Worm (Caenorhabditis elegans) whole organism, L1 larva: ENCODE results near the gene rom-1.

Experiments used
- C04F5.9 ChIP-seq: sonication (generic microtip); optimal IDR thresholded peaks from 2 replicates; lab custom pipeline; 2016; ENCODE audit warnings: missing genetic modification characterization, missing compliant biosample characterization
- C34B4.2 ChIP-seq: sonication (generic microtip); optimal IDR thresholded peaks from 2 replicates; lab custom pipeline; 2017; ENCODE audit warnings: mild to moderate bottlenecking, missing genetic modification characterization, missing compliant biosample characterization
- alr-1 ChIP-seq: fragments of 200-800 bp; sonication (Bioruptor generic); optimal IDR thresholded peaks from 2 replicates; lab custom pipeline; 2018; ENCODE audit warnings: borderline replicate concordance, mild to moderate bottlenecking, missing genetic modification characterization, missing compliant biosample characterization
- ceh-90 ChIP-seq: sonication (generic microtip); optimal IDR thresholded peaks from 2 replicates; lab custom pipeline; 2016; ENCODE audit warnings: missing genetic modification characterization, missing compliant biosample characterization
- dpl-1 ChIP-seq, 3 experiments: fragments of 150-350 bp in 2 of 3; sonication (generic microtip) in 1 of 3; optimal IDR thresholded peaks; 2 replicates each; lab custom pipeline; 2014 to 2017; ENCODE audit warnings: missing biosample characterization in 3 of 3, missing genetic modification characterization in 3 of 3, missing genetic modification reagents in 3 of 3
- dsc-1 ChIP-seq: sonication (generic microtip); optimal IDR thresholded peaks from 2 replicates; lab custom pipeline; 2016; ENCODE audit warnings: mild to moderate bottlenecking, missing genetic modification characterization, missing compliant biosample characterization
- efl-1 ChIP-seq, 4 experiments: fragments of 150-350 bp; optimal IDR thresholded peaks in 3 of 4; peaks in 1 of 4; 1 replicate in 1 of 4; 2 replicates in 3 of 4; lab custom pipeline; 2014; ENCODE audit warnings: missing biosample characterization in 2 of 4, missing genetic modification characterization in 2 of 4, missing genetic modification reagents in 2 of 4
- elt-2 ChIP-seq: sonication (generic microtip); optimal IDR thresholded peaks from 2 replicates; lab custom pipeline; 2016; ENCODE audit warnings: missing genetic modification characterization, mild to moderate bottlenecking, inconsistent platforms, missing compliant biosample characterization, missing genetic modification reagents
- elt-3 ChIP-seq, 6 experiments: fragments of 150-350 bp in 1 of 6; sonication (generic microtip); optimal IDR thresholded peaks; 2 replicates each; lab custom pipeline; 2017 to 2018; ENCODE audit warnings: missing biosample characterization in 6 of 6, missing genetic modification characterization in 6 of 6, inconsistent platforms in 1 of 6
- ets-5 ChIP-seq: fragments of 200-800 bp; sonication (Bioruptor generic); IDR thresholded peaks from 2 replicates; pipeline ENCODE4 v1.3.6; 2022; ENCODE audit warnings: missing genetic modification characterization, missing compliant biosample characterization
- fkh-4 ChIP-seq: sonication (generic microtip); optimal IDR thresholded peaks from 2 replicates; lab custom pipeline; 2016; ENCODE audit warnings: missing compliant biosample characterization, missing genetic modification characterization, borderline replicate concordance
- fos-1 ChIP-seq: fragments of 150-350 bp; optimal IDR thresholded peaks from 2 replicates; lab custom pipeline; 2014; ENCODE audit warnings: missing biosample characterization, missing genetic modification characterization
- hlh-4 ChIP-seq: sonication (generic microtip); optimal IDR thresholded peaks from 2 replicates; lab custom pipeline; 2016; ENCODE audit warnings: mild to moderate bottlenecking, missing genetic modification characterization, missing compliant biosample characterization
- hpl-2 ChIP-seq: fragments of 150-350 bp; optimal IDR thresholded peaks from 2 replicates; lab custom pipeline; 2014; ENCODE audit warnings: missing biosample characterization, missing genetic modification reagents, missing genetic modification characterization
- irx-1 ChIP-seq: sonication (generic microtip); optimal IDR thresholded peaks from 2 replicates; lab custom pipeline; 2016; ENCODE audit warnings: missing genetic modification characterization, missing compliant biosample characterization
- jun-1 ChIP-seq: fragments of 150-350 bp; optimal IDR thresholded peaks from 2 replicates; lab custom pipeline; 2014; ENCODE audit warnings: missing biosample characterization, missing genetic modification reagents, missing genetic modification characterization
- lir-3 ChIP-seq: sonication (generic microtip); optimal IDR thresholded peaks from 2 replicates; lab custom pipeline; 2016; ENCODE audit warnings: mild to moderate bottlenecking, missing genetic modification characterization, moderate library complexity, missing compliant biosample characterization; ENCODE audit not compliant: poor library complexity
- mab-9 ChIP-seq: fragments of 200-800 bp; sonication (Bioruptor generic); IDR thresholded peaks from 2 replicates; pipeline ENCODE4 v1.3.6; 2022; ENCODE audit warnings: missing genetic modification reagents, missing genetic modification characterization, missing compliant biosample characterization
- mef-2 ChIP-seq: fragments of 150-350 bp; optimal IDR thresholded peaks from 2 replicates; lab custom pipeline; 2014; ENCODE audit warnings: missing biosample characterization, missing genetic modification characterization
- nhr-12 ChIP-seq: sonication (generic microtip); optimal IDR thresholded peaks from 2 replicates; lab custom pipeline; 2017; ENCODE audit warnings: missing biosample characterization, missing genetic modification characterization
- nhr-20 ChIP-seq: sonication (generic microtip); optimal IDR thresholded peaks from 2 replicates; lab custom pipeline; 2016; ENCODE audit warnings: mild to moderate bottlenecking, missing genetic modification characterization, missing compliant biosample characterization
- nhr-85 ChIP-seq: sonication (generic microtip); peaks from one replicate; lab custom pipeline; 2016; ENCODE audit warnings: missing genetic modification characterization, inconsistent platforms, missing compliant biosample characterization
- pax-3 ChIP-seq: fragments of 200-800 bp; sonication (Bioruptor generic); optimal IDR thresholded peaks from 2 replicates; lab custom pipeline; 2018; ENCODE audit warnings: mild to moderate bottlenecking, missing genetic modification characterization, moderate library complexity, missing compliant biosample characterization
- pqm-1 ChIP-seq: sonication (generic microtip); optimal IDR thresholded peaks from 3 replicates; lab custom pipeline; 2017; ENCODE audit warnings: missing biosample characterization, missing genetic modification characterization
- rnt-1 ChIP-seq: sonication (generic microtip); optimal IDR thresholded peaks from 2 replicates; lab custom pipeline; 2016; ENCODE audit warnings: mild to moderate bottlenecking, missing genetic modification characterization, moderate library complexity, missing compliant biosample characterization
- sptf-1 ChIP-seq: fragments of 150-350 bp; optimal IDR thresholded peaks from 2 replicates; lab custom pipeline; 2014; ENCODE audit warnings: missing biosample characterization, missing genetic modification characterization
- sup-37 ChIP-seq: fragments of 200-800 bp; sonication (Bioruptor generic); optimal IDR thresholded peaks from 2 replicates; lab custom pipeline; 2018; ENCODE audit warnings: mild to moderate bottlenecking, missing genetic modification characterization, missing compliant biosample characterization
- tbx-2 ChIP-seq: sonication (generic microtip); optimal IDR thresholded peaks from 2 replicates; lab custom pipeline; 2016; ENCODE audit warnings: missing genetic modification characterization, missing compliant biosample characterization
- unc-30 ChIP-seq: sonication (generic microtip); optimal IDR thresholded peaks from 2 replicates; lab custom pipeline; 2017; ENCODE audit warnings: missing biosample characterization, missing genetic modification characterization
- unc-62 ChIP-seq: fragments of 150-350 bp; optimal IDR thresholded peaks from 2 replicates; lab custom pipeline; 2014; ENCODE audit warnings: missing biosample characterization, missing genetic modification reagents, missing genetic modification characterization
- vab-15 ChIP-seq: sonication (generic microtip); optimal IDR thresholded peaks from 2 replicates; lab custom pipeline; 2017; ENCODE audit warnings: missing genotype, mild to moderate bottlenecking, missing genetic modification characterization, missing compliant biosample characterization
- zip-4 ChIP-seq: fragments of 200-800 bp; sonication (Bioruptor generic); optimal IDR thresholded peaks from 2 replicates; lab custom pipeline; 2018; ENCODE audit warnings: mild to moderate bottlenecking, missing genetic modification characterization, moderate library complexity, missing compliant biosample characterization

Gene rom-1

DNA sequence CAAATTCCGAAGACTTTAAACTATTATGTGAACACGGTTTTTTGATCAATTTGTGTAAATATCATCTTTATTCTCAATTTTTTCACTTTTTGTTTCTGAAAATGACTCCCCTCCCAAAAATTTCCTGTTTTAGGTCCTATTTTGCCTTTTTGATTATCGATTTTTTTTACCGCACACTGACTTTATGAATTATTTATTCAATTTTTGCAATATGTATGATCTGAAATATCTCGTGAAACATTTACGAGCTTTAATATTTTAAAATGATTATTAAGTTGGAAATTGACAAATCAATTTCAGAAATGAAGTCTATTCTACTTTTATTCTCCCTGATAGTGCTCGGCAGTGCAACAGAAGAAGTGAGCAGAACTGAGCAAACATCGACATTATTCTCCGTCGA, 27.6 kb upstream of the rom-1 start, which contains the start of gene C35D10.1:
C35D10.1 (plus strand) TSS at position 301 of the 400 bp plus-strand sequence.
- TF ChIP-seq mef-2 (tag; lab: Kevin White, UChicago) (no peak), nhr-12 (tag; lab: Kevin White, UChicago) (no peak), zip-4 (GFP tag; lab: Kevin White, UChicago) (no peak), rnt-1 (tag; lab: Kevin White, UChicago) (no peak), fkh-4 (tag; lab: Kevin White, UChicago) (no peak), C04F5.9 (tag; lab: Kevin White, UChicago) (no peak), efl-1 (optimal IDR thresholded peaks at IDR 0.05; lab: Kevin White, UChicago) (no peak), efl-1 (GFP tag; optimal IDR thresholded peaks at IDR 0.05 in 1 of 2; lab: Kevin White, UChicago) (peak in 1 of 2 experiments; percentile 74), elt-3 (tag; optimal IDR thresholded peaks at IDR 0.05; lab: Kevin White, UChicago) (no peak)

DNA sequence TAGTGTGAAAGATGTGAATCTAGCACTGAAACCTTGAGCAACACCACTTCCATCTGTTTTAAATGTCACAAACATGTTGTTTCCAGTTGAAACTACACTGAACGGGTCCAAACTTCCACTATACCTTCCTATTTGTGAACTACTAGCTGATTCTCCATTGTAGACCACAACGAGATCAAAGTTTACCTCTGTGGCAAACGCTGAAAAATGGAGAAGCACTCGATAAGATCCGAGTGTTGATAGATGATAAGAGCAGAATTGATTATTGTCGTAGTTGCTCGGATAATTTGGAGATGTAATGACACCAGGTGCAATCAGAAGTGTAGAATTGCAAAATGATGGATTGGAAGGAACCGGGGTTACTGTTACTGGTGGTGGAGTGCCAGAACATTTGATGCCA, 25.0 kb upstream of the rom-1 start:
- TF ChIP-seq vab-15 = no peak
- no peak for TF ChIP-seq C34B4.2 (tag; lab: Kevin White, UChicago)
- no peak for TF ChIP-seq C04F5.9 (tag; lab: Kevin White, UChicago)
- no peak for TF ChIP-seq pax-3 (tag; lab: Kevin White, UChicago)
- TF ChIP-seq alr-1 (tag; lab: Kevin White, UChicago) = no peak
- TF ChIP-seq ceh-90 (tag; lab: Kevin White, UChicago) = no peak
- TF ChIP-seq efl-1 (optimal IDR thresholded peaks at IDR 0.05; lab: Kevin White, UChicago) = no peak
- TF ChIP-seq efl-1 (GFP tag; optimal IDR thresholded peaks at IDR 0.05 in 1 of 2; lab: Kevin White, UChicago) = peak in 1 of 2 experiments; percentile 70
- TF ChIP-seq mab-9 = no peak
- TF ChIP-seq elt-2 (tag; lab: Kevin White, UChicago) = peak; percentile 55
- TF ChIP-seq unc-30 (tag; lab: Kevin White, UChicago) = no peak
- TF ChIP-seq sptf-1 (tag; lab: Kevin White, UChicago) = no peak
- no peak for TF ChIP-seq nhr-85

DNA sequence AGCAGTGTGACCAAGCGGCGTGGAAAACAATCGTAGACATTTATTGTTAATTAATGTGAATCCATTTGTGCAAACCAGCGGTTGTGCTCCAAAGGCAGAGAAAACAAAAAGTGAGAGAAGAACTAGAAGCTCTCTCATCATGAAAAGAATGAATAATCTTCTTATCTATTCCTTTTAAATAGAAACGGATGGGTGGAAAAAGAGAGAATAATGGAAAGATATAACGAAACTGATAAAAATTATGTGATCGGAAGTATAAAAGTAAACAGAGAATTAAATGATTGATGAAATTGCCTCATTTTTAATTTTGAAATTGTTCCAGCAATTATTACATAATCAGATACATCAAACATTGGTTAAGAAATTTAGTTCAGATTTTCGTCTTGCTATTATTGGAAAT, 23.6 kb upstream of the rom-1 start, which contains the start of gene clec-5:
clec-5 (minus strand) TSS at position 178 of the 400 bp plus-strand sequence.
- peak; percentile 40 for TF ChIP-seq elt-2 (tag; lab: Kevin White, UChicago)
- no peak for TF ChIP-seq pax-3 (tag; lab: Kevin White, UChicago)
- TF ChIP-seq jun-1 (tag; lab: Kevin White, UChicago) = peak; percentile 29
- no peak for TF ChIP-seq alr-1 (tag; lab: Kevin White, UChicago)

DNA sequence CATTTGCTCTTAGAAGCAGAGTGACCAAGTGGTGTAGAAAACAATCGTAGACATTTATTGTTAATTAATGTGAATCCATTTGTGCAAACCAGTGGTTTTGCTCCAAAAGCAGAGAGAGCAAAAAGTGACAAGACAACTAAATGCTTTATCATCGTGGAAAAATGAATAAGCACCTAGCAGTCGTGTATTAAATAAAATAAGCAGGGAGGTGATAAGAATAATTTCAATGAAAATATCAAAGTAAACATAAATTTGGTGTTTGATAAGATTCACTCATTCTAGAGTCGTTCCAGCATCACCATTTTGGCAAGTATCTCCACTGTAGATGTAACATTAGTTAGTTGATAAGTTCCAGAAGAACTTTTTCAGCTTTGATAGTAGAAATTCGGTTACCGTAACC, 19.7 kb upstream of the rom-1 start, which contains the start of gene clec-6:
clec-6 (minus strand) TSS at position 154 of the 400 bp plus-strand sequence.
- TF ChIP-seq lir-3 = no peak
- peak; percentile 51 for TF ChIP-seq elt-2 (tag; lab: Kevin White, UChicago)
- TF ChIP-seq pqm-1 (tag; lab: Kevin White, UChicago) = no peak
- no peak for TF ChIP-seq unc-62 (GFP tag; lab: Kevin White, UChicago)
- TF ChIP-seq fos-1 (tag; lab: Kevin White, UChicago) = no peak

DNA sequence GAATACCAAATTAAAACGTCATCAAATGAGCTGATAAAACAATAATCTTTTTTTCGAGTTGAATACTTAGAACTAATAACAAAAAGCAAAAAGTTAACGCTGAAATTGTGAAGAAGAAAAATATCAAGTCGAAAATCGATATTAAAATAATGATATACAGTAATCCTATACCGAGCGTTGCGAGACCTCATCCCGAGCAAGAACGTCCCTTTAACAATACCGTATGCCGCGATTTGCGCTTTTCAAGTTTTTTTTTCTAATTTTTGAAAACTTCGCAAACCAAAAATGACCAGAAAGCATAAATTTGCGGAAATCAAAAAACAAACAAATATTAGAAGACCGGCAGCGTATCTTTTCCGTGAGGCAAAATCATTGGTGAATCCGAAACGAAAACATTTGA, 16.0 kb upstream of the rom-1 start, which contains the start of gene F26F4.5:
F26F4.5 (minus strand) TSS at position 256 of the 400 bp plus-strand sequence.
- TF ChIP-seq hpl-2 (GFP tag; lab: Kevin White, UChicago) = no peak
- no peak for TF ChIP-seq irx-1
- TF ChIP-seq ets-5 (GFP tag; lab: Robert Waterston, UW) = no peak
- no peak for TF ChIP-seq hlh-4 (tag; lab: Kevin White, UChicago)
- no peak for TF ChIP-seq dpl-1 (GFP tag; optimal IDR thresholded peaks at IDR 0.05; lab: Kevin White, UChicago)
- no peak for TF ChIP-seq nhr-20 (tag; lab: Kevin White, UChicago)
- TF ChIP-seq nhr-85 = no peak
- no peak for TF ChIP-seq dsc-1 (tag; lab: Kevin White, UChicago)
- TF ChIP-seq tbx-2 (tag; lab: Kevin White, UChicago) = no peak
- no peak for TF ChIP-seq sup-37 (GFP tag; lab: Kevin White, UChicago)
